Fruit fly (Drosophila melanogaster): Measurements from ENCODE around the gene Dph1.

Dph1 gene

dm6 chr3L:11683819-11684521 lies 12.8 kb downstream of the Dph1 start, which contains the start of gene Sugb (continued):
- TF ChIP-seq Dref (GFP tag; IDR thresholded peaks at IDR 0.05) (peak; percentile 42), ham (GFP tag; IDR thresholded peaks at IDR 0.05) (no peak; the same call in 1 of the 2 replicates), Ets97D (GFP tag; optimal IDR thresholded peaks at IDR 0.05) (peak; percentile 54), CG7745 (tag; optimal IDR thresholded peaks at IDR 0.05) (no peak), CG30020 (tag; optimal IDR thresholded peaks at IDR 0.05) (no peak), B-H1 (GFP tag; IDR thresholded peaks at IDR 0.05) (no peak), bsh (GFP tag; optimal IDR thresholded peaks at IDR 0.05) (peak; percentile 37 to 65), CG32532 (GFP tag; IDR thresholded peaks at IDR 0.05) (peak; percentile 69), CG4328 (GFP tag; optimal IDR thresholded peaks at IDR 0.05) (peak; percentile 62), CG1603 (tag; optimal IDR thresholded peaks at IDR 0.05) (no peak), sens (GFP tag) (peak; percentile 92), aop (GFP tag; IDR thresholded peaks at IDR 0.05) (no peak), gt (GFP tag; IDR thresholded peaks at IDR 0.05) (no peak)

dm6 chr3L:11681794-11682193 lies 15.0 kb downstream of the Dph1 start, which contains the start of gene TfIIEalpha:
TSS of gene TfIIEalpha (plus strand) at chr3L:11682038.
- TF ChIP-seq HLH3B (GFP tag; IDR thresholded peaks at IDR 0.05) (no peak), trem (tag; optimal IDR thresholded peaks at IDR 0.05) (peak; percentile 62), bcd (GFP tag; optimal IDR thresholded peaks at IDR 0.05) (peak; percentile 8), az2 (GFP tag; optimal IDR thresholded peaks at IDR 0.05) (no peak), NK7.1 (GFP tag; optimal IDR thresholded peaks at IDR 0.05) (no peak), E2f1 (GFP tag; IDR thresholded peaks at IDR 0.05) (peak; percentile 49; the same call in 1 of the 2 replicates), Hsf (GFP tag; optimal IDR thresholded peaks at IDR 0.05) (peak; percentile 11), CG18764 (GFP tag; optimal IDR thresholded peaks at IDR 0.05) (peak; percentile 57), prd (optimal IDR thresholded peaks at IDR 0.05) (no peak), prd (GFP tag; IDR thresholded peaks at IDR 0.05) (no peak), sug (tag; optimal IDR thresholded peaks at IDR 0.05) (peak; percentile 27), chn (GFP tag; optimal IDR thresholded peaks at IDR 0.05) (peak; percentile 12), HmgZ (tag; optimal IDR thresholded peaks at IDR 0.05) (peak; percentile 76), CG1602 (GFP tag; optimal IDR thresholded peaks at IDR 0.05) (no peak), Bgb (GFP tag; IDR thresholded peaks at IDR 0.05; ENCODE audit: partially characterized antibody) (peak; percentile 54; the same call in 1 of the 2 replicates), CG42726 (GFP tag; IDR thresholded peaks at IDR 0.05; ENCODE audit: partially characterized antibody) (peak; percentile 72), zen (tag; optimal IDR thresholded peaks at IDR 0.05) (peak; percentile 67), B-H2 (GFP tag; optimal IDR thresholded peaks at IDR 0.05) (peak; percentile 9), usp (GFP tag; optimal IDR thresholded peaks at IDR 0.05) (no peak), CG16779 (GFP tag; IDR thresholded peaks at IDR 0.05) (no peak), CG12659 (GFP tag; optimal IDR thresholded peaks at IDR 0.05) (peak; percentile 60), pnt (GFP tag; optimal IDR thresholded peaks at IDR 0.05) (no peak), crc (GFP tag; optimal IDR thresholded peaks at IDR 0.05) (no peak), lbe (GFP tag; optimal IDR thresholded peaks at IDR 0.05) (no peak), nmo (GFP tag; optimal IDR thresholded peaks at IDR 0.05) (peak; percentile 57), Fer1 (GFP tag; optimal IDR thresholded peaks at IDR 0.05) (peak; percentile 11), CG7987 (GFP tag; optimal IDR thresholded peaks at IDR 0.05) (no peak), CG17361 (GFP tag; IDR thresholded peaks at IDR 0.05) (0 out of 3 replicates have a peak, but pooled peaks have one; percentile 18), CG7786 (GFP tag; optimal IDR thresholded peaks at IDR 0.05) (no peak), CG9215 (GFP tag; IDR thresholded peaks at IDR 0.05) (peak; percentile 100), CG11093 (GFP tag; IDR thresholded peaks at IDR 0.05) (no peak), Hr51 (GFP tag; optimal IDR thresholded peaks at IDR 0.05) (no peak), CG33557 (GFP tag; optimal IDR thresholded peaks at IDR 0.05) (no peak), oc (tag; optimal IDR thresholded peaks at IDR 0.05) (no peak), CG14667 (GFP tag; IDR thresholded peaks at IDR 0.05) (no peak), CG7928 (GFP tag; optimal IDR thresholded peaks at IDR 0.05) (peak; percentile 15), Myb (GFP tag; optimal IDR thresholded peaks at IDR 0.05) (peak; percentile 77)

Data from whole organism, embryonic.